Fruit fly (Drosophila melanogaster) Kc167 (cell line): Measurements from ENCODE around the gene CG14506.

Experiments
- Myc ChIP-seq: fragments of >200 bp; optimal IDR thresholded peaks from 2 replicates; lab custom pipeline; 2017; ENCODE audit warnings: missing external identifiers
- Sin3A ChIP-seq: fragments of >200 bp; optimal IDR thresholded peaks from 2 replicates; lab custom pipeline; 2018; ENCODE audit warnings: missing external identifiers
- h ChIP-seq: fragments of >200 bp; optimal IDR thresholded peaks from 3 replicates; lab custom pipeline; 2018; ENCODE audit warnings: missing external identifiers
- insv ChIP-seq: fragments of >200 bp; optimal IDR thresholded peaks from 3 replicates; lab custom pipeline; 2018; ENCODE audit warnings: missing external identifiers
- psq ChIP-seq: fragments of >200 bp; optimal IDR thresholded peaks from 2 replicates; lab custom pipeline; 2017; ENCODE audit warnings: missing external identifiers
- ttk ChIP-seq: sonication (Bioruptor generic); optimal IDR thresholded peaks from 2 replicates; lab custom pipeline; 2017; ENCODE audit warnings: missing external identifiers

CG14506 gene

dm6 chr3R:29279557-29280203, 17.3 kb downstream of the CG14506 start:
- no peak for TF ChIP-seq Myc (lab: Kevin White, UChicago)
- no peak for TF ChIP-seq ttk (lab: Kevin White, UChicago)
- no peak for TF ChIP-seq Sin3A (lab: Kevin White, UChicago)
- no peak for TF ChIP-seq insv (lab: Kevin White, UChicago)
- no peak for TF ChIP-seq h (lab: Kevin White, UChicago)
- TF ChIP-seq psq (lab: Kevin White, UChicago): no peak

DNA sequence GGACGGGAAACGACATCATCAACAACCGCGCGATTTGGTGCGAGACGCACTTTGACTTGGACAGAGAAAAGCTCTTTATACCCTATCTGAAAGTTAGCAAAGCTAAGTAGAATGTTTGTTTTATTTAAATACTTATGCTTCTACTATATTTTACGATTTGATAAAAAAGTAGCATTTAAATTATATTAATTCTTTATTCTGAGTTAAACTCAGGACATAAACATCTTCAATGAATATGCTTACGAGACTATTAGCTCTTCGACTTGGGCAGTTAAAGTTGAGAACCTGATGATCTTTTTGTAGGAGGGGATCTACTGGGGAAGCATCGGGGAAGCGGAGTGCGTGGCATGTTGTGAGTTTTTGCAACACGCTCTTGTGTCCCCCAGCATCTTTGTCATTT, 19.2 kb downstream of the CG14506 start:
- TF ChIP-seq ttk (lab: Kevin White, UChicago) (no peak), insv (lab: Kevin White, UChicago) (no peak), Myc (lab: Kevin White, UChicago) (no peak), Sin3A (lab: Kevin White, UChicago) (no peak), h (lab: Kevin White, UChicago) (no peak), psq (lab: Kevin White, UChicago) (no peak)

DNA sequence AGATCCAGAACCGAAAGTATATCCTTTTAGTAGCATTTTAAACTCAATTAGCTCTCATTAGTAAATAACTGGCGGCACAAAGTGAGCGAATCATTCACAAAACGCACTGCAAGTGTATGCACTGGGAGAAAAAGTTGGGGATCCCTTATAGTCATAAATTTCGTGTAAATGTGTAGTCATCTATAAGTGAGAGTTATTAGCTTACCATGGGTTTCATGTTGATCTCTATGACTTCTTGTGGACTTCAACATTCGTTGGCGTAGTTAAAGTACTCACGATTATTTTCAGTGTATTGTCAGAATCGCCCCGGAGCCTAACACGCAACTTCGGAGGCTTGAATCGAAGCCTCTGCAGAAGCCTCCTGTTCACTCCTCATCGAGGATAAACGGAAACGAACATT, 20.0 kb downstream of the CG14506 start:
- TF ChIP-seq psq (lab: Kevin White, UChicago) (no peak), Sin3A (lab: Kevin White, UChicago) (no peak), h (lab: Kevin White, UChicago) (no peak), Myc (lab: Kevin White, UChicago) (no peak), insv (lab: Kevin White, UChicago) (no peak)

DNA sequence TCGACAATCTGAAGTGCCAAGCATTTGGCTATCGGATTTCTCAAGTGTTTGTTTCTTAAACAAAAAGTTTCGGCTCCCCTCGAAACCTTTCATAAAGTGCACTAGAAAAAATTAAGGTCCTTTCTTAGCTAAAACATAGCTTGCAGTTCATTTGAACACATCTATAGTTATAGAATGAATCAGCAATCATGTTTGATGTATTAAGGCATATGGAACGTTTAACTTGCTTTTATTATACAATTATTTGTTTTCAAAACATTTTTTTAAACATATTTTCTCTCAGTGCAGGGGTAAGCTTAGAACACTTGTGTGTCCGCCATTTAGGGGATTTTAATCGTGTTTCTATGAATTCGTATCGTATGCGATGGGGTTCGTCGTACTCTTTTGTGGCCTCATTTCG, 22.4 kb downstream of the CG14506 start:
- TF ChIP-seq ttk (lab: Kevin White, UChicago) (no peak), h (lab: Kevin White, UChicago) (no peak), Myc (lab: Kevin White, UChicago) (no peak), insv (lab: Kevin White, UChicago) (no peak), psq (lab: Kevin White, UChicago) (no peak)

- TF ChIP-seq Myc (lab: Kevin White, UChicago) (no peak), ttk (lab: Kevin White, UChicago) (no peak), Sin3A (lab: Kevin White, UChicago) (no peak), insv (lab: Kevin White, UChicago) (no peak), psq (lab: Kevin White, UChicago) (no peak), h (lab: Kevin White, UChicago) (no peak)
These were observed 24.0 kb downstream of the CG14506 start for dm6 chr3R:29273029-29273428.

dm6 chr3R:29269204-29269603, 27.8 kb downstream of the CG14506 start:
- no peak for TF ChIP-seq h (lab: Kevin White, UChicago)
- no peak for TF ChIP-seq insv (lab: Kevin White, UChicago)
- TF ChIP-seq psq (lab: Kevin White, UChicago): no peak
- TF ChIP-seq Sin3A (lab: Kevin White, UChicago): no peak
- no peak for TF ChIP-seq Myc (lab: Kevin White, UChicago)
- TF ChIP-seq ttk (lab: Kevin White, UChicago): no peak

DNA sequence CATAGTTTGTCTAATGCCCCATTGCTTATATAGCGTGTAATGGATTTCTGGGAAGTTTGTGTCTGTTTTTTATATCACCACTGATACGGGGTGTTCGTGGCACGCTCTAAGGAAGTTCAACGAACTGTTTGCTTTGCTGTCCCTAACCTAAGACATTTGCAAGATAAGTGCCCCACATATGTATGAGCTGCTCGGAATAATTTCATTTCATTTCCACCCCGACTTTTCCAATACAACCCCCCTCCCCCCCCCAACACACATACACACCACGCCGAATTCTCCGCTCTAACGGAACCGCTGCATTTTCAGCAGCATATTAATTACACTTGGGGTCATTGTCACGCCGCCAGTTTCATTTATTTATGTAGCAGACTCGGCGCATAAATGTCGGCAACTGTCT, 28.9 kb downstream of the CG14506 start:
- no peak for TF ChIP-seq h (lab: Kevin White, UChicago)
- TF ChIP-seq Sin3A (lab: Kevin White, UChicago): no peak
- no peak for TF ChIP-seq Myc (lab: Kevin White, UChicago)
- TF ChIP-seq psq (lab: Kevin White, UChicago): no peak
- no peak for TF ChIP-seq ttk (lab: Kevin White, UChicago)
- no peak for TF ChIP-seq insv (lab: Kevin White, UChicago)

dm6 chr3R:29266607-29267006, 30.4 kb downstream of the CG14506 start:
- TF ChIP-seq ttk (lab: Kevin White, UChicago) (no peak), psq (lab: Kevin White, UChicago) (no peak), h (lab: Kevin White, UChicago) (no peak), Myc (lab: Kevin White, UChicago) (no peak), insv (lab: Kevin White, UChicago) (no peak), Sin3A (lab: Kevin White, UChicago) (no peak)

DNA sequence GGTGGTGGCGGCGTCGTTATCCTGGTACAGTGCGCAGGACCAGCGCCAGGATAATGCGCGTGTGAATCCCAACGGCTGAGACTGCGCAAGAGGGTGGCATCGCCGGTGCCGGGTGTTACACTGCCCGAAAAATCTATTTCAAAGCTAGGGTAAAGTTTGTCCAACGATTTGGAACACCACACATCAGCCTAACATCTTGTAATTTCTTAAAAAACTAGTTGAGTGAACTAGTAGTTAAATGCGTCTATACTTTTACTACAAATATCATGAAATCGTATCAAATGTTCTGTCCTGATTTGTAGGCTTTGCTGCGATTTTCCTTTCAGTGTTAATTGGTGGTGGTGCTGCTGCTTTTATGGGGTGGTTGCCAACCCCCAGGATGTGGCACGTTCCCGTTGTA, 31.9 kb downstream of the CG14506 start:
- no peak for TF ChIP-seq insv (lab: Kevin White, UChicago)

dm6 chr3R:29263264-29263663, 33.7 kb downstream of the CG14506 start:
- TF ChIP-seq Myc (lab: Kevin White, UChicago): no peak
- no peak for TF ChIP-seq Sin3A (lab: Kevin White, UChicago)
- TF ChIP-seq insv (lab: Kevin White, UChicago): no peak
- TF ChIP-seq psq (lab: Kevin White, UChicago): no peak
- TF ChIP-seq ttk (lab: Kevin White, UChicago): no peak
- TF ChIP-seq h (lab: Kevin White, UChicago): no peak

DNA sequence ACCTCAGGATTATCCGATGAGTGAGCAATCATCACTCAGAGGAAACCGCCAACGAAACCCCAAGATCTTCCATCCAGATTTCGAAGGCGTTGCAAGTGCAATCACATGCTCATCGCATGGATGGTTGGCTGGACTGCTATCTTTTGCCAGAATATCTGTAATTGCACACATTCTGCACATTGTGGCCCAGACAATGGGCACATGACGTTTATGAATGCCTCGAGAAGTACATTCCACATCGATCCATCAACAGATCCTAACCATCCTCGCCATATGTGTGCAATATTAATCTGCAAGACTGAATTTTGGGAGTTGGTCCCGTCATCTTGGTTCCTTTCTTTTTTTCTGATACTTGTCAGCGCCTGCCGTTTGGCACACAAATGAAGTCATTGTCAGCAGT, 34.5 kb downstream of the CG14506 start:
- no peak for TF ChIP-seq Sin3A (lab: Kevin White, UChicago)
- no peak for TF ChIP-seq psq (lab: Kevin White, UChicago)
- no peak for TF ChIP-seq h (lab: Kevin White, UChicago)
- TF ChIP-seq ttk (lab: Kevin White, UChicago): no peak
- no peak for TF ChIP-seq insv (lab: Kevin White, UChicago)

dm6 chr3R:29259466-29260132, 37.4 kb downstream of the CG14506 start:
- TF ChIP-seq Sin3A (lab: Kevin White, UChicago) (no peak), insv (lab: Kevin White, UChicago) (no peak), Myc (lab: Kevin White, UChicago) (no peak), h (lab: Kevin White, UChicago) (no peak), psq (lab: Kevin White, UChicago) (no peak), ttk (lab: Kevin White, UChicago) (no peak)
